Fruit fly (Drosophila melanogaster) S2 (cell line): Measurements from ENCODE around the gene bcd.

Experiments
- CG8478 ChIP-seq: fragments of >200 bp; optimal IDR thresholded peaks from 2 replicates; lab custom pipeline; 2018
- CTCF ChIP-seq, 2 experiments: fragments of >200 bp; optimal IDR thresholded peaks; 2 replicates each; lab custom pipeline; 2018

DNA sequence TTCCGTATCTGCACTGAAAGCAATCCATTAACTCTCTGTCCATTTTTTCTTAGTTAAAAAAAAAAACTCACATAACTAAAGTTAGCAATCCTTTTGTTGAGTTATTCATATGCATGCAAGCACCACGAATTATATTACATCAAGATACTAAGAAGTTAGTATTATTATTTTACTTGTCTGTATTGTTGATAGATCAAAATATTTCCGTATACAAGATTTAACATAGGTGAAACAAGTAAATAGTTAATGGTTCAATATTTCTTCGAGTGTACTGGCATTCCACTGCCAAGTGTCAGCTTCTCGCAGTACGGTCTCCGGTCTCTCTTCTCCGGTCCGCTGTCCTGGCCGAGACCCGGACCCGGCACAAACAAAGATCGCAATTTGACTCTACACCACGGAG lies 13.1 kb downstream of the bcd start:
- TF ChIP-seq CG8478 (no peak), CTCF (optimal IDR thresholded peaks at IDR 0.05; lab: Kevin White, UChicago) (no peak)
